Fruit fly (Drosophila melanogaster): ENCODE results near the gene CG7488.
A peak's percentile ranks its signal among the peaks of the same experiment; 100 is the strongest.

DNA sequence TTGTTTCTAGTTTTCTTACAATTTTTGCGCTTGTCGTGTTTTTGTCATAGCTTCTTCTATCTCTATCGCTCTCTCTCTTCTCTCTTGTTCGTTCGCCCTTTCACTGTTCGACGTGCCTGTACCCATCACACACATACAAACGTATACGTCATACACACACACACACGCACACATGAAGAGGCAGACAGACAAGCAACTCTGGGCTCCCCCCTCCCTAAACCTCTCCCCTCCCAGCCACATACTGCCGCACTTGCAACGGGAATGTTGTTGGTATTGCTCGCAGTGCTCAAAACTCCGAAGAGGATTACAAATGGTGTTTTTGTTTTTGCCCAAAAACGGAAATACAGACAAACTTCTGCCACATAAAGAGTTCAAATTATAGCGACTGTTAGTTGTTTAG is 17.6 kb downstream of the CG7488 start:
- TF ChIP-seq CG32121 (GFP tag; IDR thresholded peaks at IDR 0.05) (0 out of 2 replicates have a peak, but pooled peaks have one; percentile 14), fd96Ca (GFP tag; IDR thresholded peaks at IDR 0.05) (peak; percentile 32; the same call in 1 of the 3 replicates), rn (GFP tag; IDR thresholded peaks at IDR 0.05) (no peak), Snoo (tag; optimal IDR thresholded peaks at IDR 0.05) (no peak), D1 (tag; optimal IDR thresholded peaks at IDR 0.05) (no peak), EcR (GFP tag; optimal IDR thresholded peaks at IDR 0.05) (no peak), CG4496 (GFP tag; IDR thresholded peaks at IDR 0.05) (0 out of 3 replicates have a peak, but pooled peaks have one; percentile 16), CG10348 (GFP tag; IDR thresholded peaks at IDR 0.05) (no peak), Ets98B (GFP tag; IDR thresholded peaks at IDR 0.05) (no peak), CG9948 (tag; optimal IDR thresholded peaks at IDR 0.05) (no peak), CG8159 (tag; optimal IDR thresholded peaks at IDR 0.05) (no peak), CG13204 (GFP tag; optimal IDR thresholded peaks at IDR 0.05) (peak; percentile 70), gl (tag; optimal IDR thresholded peaks at IDR 0.05) (no peak), Pif1A (GFP tag; optimal IDR thresholded peaks at IDR 0.05) (no peak)
